Worm (Caenorhabditis elegans): ENCODE measurements around the gene nhr-197.

DNA sequence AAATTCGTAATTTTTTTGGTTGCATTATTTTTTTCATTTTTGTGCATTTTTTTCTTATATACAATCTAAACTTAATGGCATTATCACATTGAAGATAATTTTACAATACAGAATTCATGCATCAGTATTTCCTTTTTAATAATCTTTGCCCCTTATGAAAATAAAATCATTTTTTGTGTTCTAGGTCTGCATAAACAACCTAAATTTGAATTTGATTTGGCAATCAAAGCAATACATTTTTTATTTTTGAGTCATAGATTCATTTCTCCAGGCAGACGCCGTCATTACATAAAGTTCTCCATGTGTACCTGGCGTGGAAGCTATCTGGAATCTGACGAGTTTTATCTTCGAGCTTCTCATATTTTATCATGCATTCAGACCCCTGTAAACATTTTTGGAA is 34.1 kb downstream of the nhr-197 start, which contains the start of gene srh-140:
- TF ChIP-seq lin-15B (tag; optimal IDR thresholded peaks at IDR 0.05) (no peak), zag-1 (tag; optimal IDR thresholded peaks at IDR 0.05) (no peak), sptf-1 (tag; optimal IDR thresholded peaks at IDR 0.05) (no peak), skn-1 (tag; optimal IDR thresholded peaks at IDR 0.05) (no peak), nhr-77 (tag; optimal IDR thresholded peaks at IDR 0.05) (no peak), pqm-1 (tag; optimal IDR thresholded peaks at IDR 0.05) (no peak), egl-27 (tag; optimal IDR thresholded peaks at IDR 0.05) (no peak), lin-13 (GFP tag; optimal IDR thresholded peaks at IDR 0.05) (no peak), mep-1 (tag; optimal IDR thresholded peaks at IDR 0.05) (no peak), nhr-28 (tag; optimal IDR thresholded peaks at IDR 0.05) (no peak), ama-1 (optimal IDR thresholded peaks at IDR 0.05) (no peak)

Data from whole organism, L1 larva.